Worm (Caenorhabditis elegans) whole organism, L4 larva: ENCODE measurements around the gene T04A6.3.

Source experiments
- R02D3.7 ChIP-seq: fragments of 150-350 bp; sonication (generic microtip); optimal IDR thresholded peaks from 3 replicates; lab custom pipeline; 2014; ENCODE audit warnings: missing biosample characterization, missing genetic modification characterization
- T20F7.1 ChIP-seq: fragments of 200-800 bp; sonication (Bioruptor generic); optimal IDR thresholded peaks from 2 replicates; lab custom pipeline; 2018; ENCODE audit warnings: mild to moderate bottlenecking, missing genetic modification characterization, missing compliant biosample characterization
- Y105C5A.15 ChIP-seq: fragments of 200-800 bp; sonication (Bioruptor generic); IDR thresholded peaks from 2 replicates; pipeline ENCODE4 v1.3.6; 2022; ENCODE audit warnings: missing genetic modification characterization, missing compliant biosample characterization
- Y48G9A.11 ChIP-seq: fragments of 200-800 bp; sonication (Bioruptor generic); IDR thresholded peaks from 2 replicates; pipeline ENCODE4 v1.3.6; 2022; ENCODE audit warnings: missing genetic modification reagents, missing genetic modification characterization, missing compliant biosample characterization
- Y5F2A.4 ChIP-seq: fragments of 200-800 bp; sonication (Bioruptor generic); optimal IDR thresholded peaks from 2 replicates; lab custom pipeline; 2018; ENCODE audit warnings: mild to moderate bottlenecking, missing genetic modification characterization, missing compliant biosample characterization
- Y75B8A.6 ChIP-seq: fragments of 200-800 bp; sonication (Bioruptor generic); IDR thresholded peaks from 2 replicates; pipeline ENCODE4 v1.3.6; 2022; ENCODE audit warnings: missing genetic modification reagents, missing genetic modification characterization, missing compliant biosample characterization
- aly-2 ChIP-seq: sonication (generic microtip); optimal IDR thresholded peaks from 2 replicates; lab custom pipeline; 2018; ENCODE audit warnings: missing biosample characterization, missing genetic modification characterization
- ama-1 ChIP-seq: fragments of 150-350 bp; optimal IDR thresholded peaks from 2 replicates; lab custom pipeline; 2014; ENCODE audit warnings: inconsistent platforms, mixed read lengths
- attf-4 ChIP-seq: sonication (generic microtip); optimal IDR thresholded peaks from 3 replicates; lab custom pipeline; 2017; ENCODE audit warnings: missing biosample characterization, missing genetic modification characterization
- ceh-20 ChIP-seq: fragments of 200-800 bp; sonication (Bioruptor generic); IDR thresholded peaks from 2 replicates; pipeline ENCODE4 v1.3.6; 2022; ENCODE audit warnings: missing genetic modification reagents, missing genetic modification characterization, missing compliant biosample characterization
- ceh-28 ChIP-seq: fragments of 150-350 bp; optimal IDR thresholded peaks from 2 replicates; lab custom pipeline; 2014; ENCODE audit warnings: missing biosample characterization, missing genetic modification reagents, missing genetic modification characterization
- cey-2 ChIP-seq: sonication (generic microtip); optimal IDR thresholded peaks from 3 replicates; lab custom pipeline; 2017; ENCODE audit warnings: missing genetic modification characterization, mild to moderate bottlenecking, missing compliant biosample characterization, antibody characterized with exemption, borderline replicate concordance; ENCODE audit not compliant: insufficient read depth
- ctbp-1 ChIP-seq: fragments of 200-800 bp; sonication (Bioruptor generic); IDR thresholded peaks from 2 replicates; pipeline ENCODE4 v1.3.6; 2022; ENCODE audit warnings: missing genetic modification reagents, missing genetic modification characterization, missing compliant biosample characterization
- daf-12 ChIP-seq: fragments of 150-350 bp; optimal IDR thresholded peaks from 2 replicates; lab custom pipeline; 2014; ENCODE audit warnings: missing biosample characterization, missing genetic modification reagents, missing genetic modification characterization
- daf-19 ChIP-seq: fragments of 200-800 bp; sonication (Bioruptor generic); conservative IDR thresholded peaks from 2 replicates; pipeline ENCODE4 v1.3.6; 2022; ENCODE audit warnings: missing genetic modification characterization, missing compliant biosample characterization
- dmd-6 ChIP-seq: fragments of 200-800 bp; sonication (Bioruptor generic); IDR thresholded peaks from 2 replicates; pipeline ENCODE4 v1.3.6; 2022; ENCODE audit warnings: missing genetic modification reagents, missing genetic modification characterization, missing compliant biosample characterization
- dmd-8 ChIP-seq: fragments of 200-800 bp; sonication (Bioruptor generic); IDR thresholded peaks from 2 replicates; pipeline ENCODE4 v1.3.6; 2022; ENCODE audit warnings: missing genetic modification characterization, missing compliant biosample characterization
- dpl-1 ChIP-seq: fragments of 150-350 bp; optimal IDR thresholded peaks from 2 replicates; lab custom pipeline; 2014; ENCODE audit warnings: missing biosample characterization, missing genetic modification reagents, missing genetic modification characterization
- duxl-1 ChIP-seq: sonication (generic microtip); optimal IDR thresholded peaks from 2 replicates; lab custom pipeline; 2016; ENCODE audit warnings: mild to moderate bottlenecking, missing genetic modification characterization, moderate library complexity, missing compliant biosample characterization; ENCODE audit not compliant: poor library complexity
- dve-1 ChIP-seq: sonication (generic microtip); optimal IDR thresholded peaks from 2 replicates; lab custom pipeline; 2017; ENCODE audit warnings: antibody characterized with exemption, mild to moderate bottlenecking, missing genetic modification characterization, missing compliant biosample characterization; ENCODE audit not compliant: insufficient read depth
- egl-27 ChIP-seq: sonication (generic microtip); optimal IDR thresholded peaks from 3 replicates; lab custom pipeline; 2017; ENCODE audit warnings: missing biosample characterization, missing genetic modification reagents, missing genetic modification characterization
- hlh-11 ChIP-seq: fragments of 200-800 bp; sonication (Bioruptor generic); optimal IDR thresholded peaks from 2 replicates; lab custom pipeline; 2018; ENCODE audit warnings: mild to moderate bottlenecking, missing genetic modification characterization, missing compliant biosample characterization
- lin-1 ChIP-seq: fragments of 200-800 bp; sonication (Bioruptor generic); IDR thresholded peaks from 2 replicates; pipeline ENCODE4 v1.3.6; 2022; ENCODE audit warnings: missing genetic modification reagents, missing genetic modification characterization, missing compliant biosample characterization
- lin-13 ChIP-seq: fragments of 150-350 bp; optimal IDR thresholded peaks from 2 replicates; lab custom pipeline; 2014; ENCODE audit warnings: missing biosample characterization, missing genetic modification reagents, missing genetic modification characterization
- lin-39 ChIP-seq: fragments of 150-350 bp; optimal IDR thresholded peaks from 2 replicates; lab custom pipeline; 2014; ENCODE audit warnings: missing biosample characterization, missing genetic modification reagents, missing genetic modification characterization
- lir-3 ChIP-seq: sonication (generic microtip); optimal IDR thresholded peaks from 2 replicates; lab custom pipeline; 2016; ENCODE audit warnings: mild to moderate bottlenecking, missing genetic modification characterization, missing compliant biosample characterization
- lsy-2 ChIP-seq, 2 experiments: fragments of 150-350 bp in 1 of 2; sonication (generic microtip) in 1 of 2; optimal IDR thresholded peaks; 2 replicates each; lab custom pipeline; 2014 to 2017; ENCODE audit warnings: missing biosample characterization in 2 of 2, missing genetic modification characterization in 2 of 2
- madf-9 ChIP-seq: fragments of 200-800 bp; sonication (Bioruptor generic); conservative IDR thresholded peaks from 2 replicates; pipeline ENCODE4 v1.3.6; 2022; ENCODE audit warnings: missing genetic modification reagents, missing genetic modification characterization, missing compliant biosample characterization
- mes-2 ChIP-seq: sonication (generic microtip); optimal IDR thresholded peaks from 2 replicates; lab custom pipeline; 2016; ENCODE audit warnings: missing genotype, mild to moderate bottlenecking, missing genetic modification characterization, missing compliant biosample characterization; ENCODE audit not compliant: poor library complexity, severe bottlenecking
- mxl-2 ChIP-seq: fragments of 200-800 bp; sonication (Bioruptor generic); conservative IDR thresholded peaks from 2 replicates; pipeline ENCODE4 v1.3.6; 2022; ENCODE audit warnings: missing genetic modification reagents, missing genetic modification characterization, missing compliant biosample characterization
- nhr-25 ChIP-seq: sonication (generic microtip); optimal IDR thresholded peaks from 2 replicates; lab custom pipeline; 2017; ENCODE audit warnings: missing genetic modification characterization, mild to moderate bottlenecking, missing compliant biosample characterization, antibody characterized with exemption, moderate library complexity, borderline replicate concordance; ENCODE audit not compliant: insufficient read depth
- nhr-42 ChIP-seq: fragments of 200-800 bp; sonication (Bioruptor generic); IDR thresholded peaks from 2 replicates; pipeline ENCODE4 v1.3.6; 2022; ENCODE audit warnings: missing genetic modification characterization, missing compliant biosample characterization
- nhr-6 ChIP-seq: fragments of 150-350 bp; optimal IDR thresholded peaks from 2 replicates; lab custom pipeline; 2014; ENCODE audit warnings: missing biosample characterization, missing genetic modification characterization
- nhr-77 ChIP-seq: fragments of 150-350 bp; optimal IDR thresholded peaks from 2 replicates; lab custom pipeline; 2014; ENCODE audit warnings: missing biosample characterization, missing genetic modification characterization
- pha-4 ChIP-seq, 2 experiments: fragments of 150-350 bp in 1 of 2; fragments of 200-800 bp in 1 of 2; sonication (Bioruptor generic) in 1 of 2; IDR thresholded peaks in 1 of 2; optimal IDR thresholded peaks in 1 of 2; 2 replicates each; pipeline versions ENCODE4 v1.3.6 to Lab custom; 2014 to 2022; ENCODE audit warnings: missing genetic modification characterization in 2 of 2, missing genetic modification reagents in 2 of 2, missing biosample characterization in 1 of 2, missing compliant biosample characterization in 1 of 2
- snpc-1.2 ChIP-seq: fragments of 200-800 bp; sonication (Bioruptor generic); IDR thresholded peaks from 2 replicates; pipeline ENCODE4 v1.3.6; 2022; ENCODE audit warnings: missing genetic modification reagents, missing genetic modification characterization, missing compliant biosample characterization
- snpc-4 ChIP-seq: fragments of 150-350 bp; optimal IDR thresholded peaks from 2 replicates; lab custom pipeline; 2014; ENCODE audit warnings: missing biosample characterization, missing genetic modification characterization
- spr-1 ChIP-seq: sonication (generic microtip); optimal IDR thresholded peaks from 2 replicates; lab custom pipeline; 2016; ENCODE audit warnings: mild to moderate bottlenecking, missing genetic modification characterization, missing compliant biosample characterization
- tra-1 ChIP-seq: fragments of 200-800 bp; sonication (Bioruptor generic); IDR thresholded peaks from 2 replicates; pipeline ENCODE4 v1.3.6; 2022; ENCODE audit warnings: missing genetic modification reagents, missing genetic modification characterization, missing compliant biosample characterization
- zfp-2 ChIP-seq: sonication (generic microtip); optimal IDR thresholded peaks from 2 replicates; lab custom pipeline; 2016; ENCODE audit warnings: mild to moderate bottlenecking, missing genetic modification characterization, missing compliant biosample characterization

T04A6.3 gene

ce11 chrIII:7584131-7584646 lies 23.9 kb downstream of the T04A6.3 start, which contains the start of gene cup-5:
TSS of gene cup-5 (plus strand) at chrIII:7584181.
- TF ChIP-seq madf-9 (GFP tag; lab: Robert Waterston, UW) (no peak), Y48G9A.11 (GFP tag; lab: Robert Waterston, UW) (no peak), ceh-20 (no peak), daf-19 (no peak), lin-39 (tag; lab: Kevin White, UChicago) (no peak), dve-1 (no peak), ctbp-1 (no peak), mes-2 (tag; lab: Kevin White, UChicago) (peak; percentile 77), nhr-6 (tag; lab: Kevin White, UChicago) (no peak), zfp-2 (tag; lab: Kevin White, UChicago) (no peak), nhr-42 (GFP tag; lab: Robert Waterston, UW) (no peak), dmd-8 (GFP tag; lab: Robert Waterston, UW) (no peak), spr-1 (no peak), mxl-2 (GFP tag; lab: Robert Waterston, UW) (no peak), dpl-1 (GFP tag; lab: Kevin White, UChicago) (peak; percentile 48), egl-27 (tag; lab: Kevin White, UChicago) (no peak), lin-13 (GFP tag; lab: Kevin White, UChicago) (no peak), aly-2 (tag; lab: Kevin White, UChicago) (no peak), ama-1 (lab: Kevin White, UChicago) (no peak), R02D3.7 (tag; lab: Kevin White, UChicago) (peak; percentile 79), lir-3 (tag; lab: Kevin White, UChicago) (no peak), nhr-25 (no peak), nhr-77 (tag; lab: Kevin White, UChicago) (no peak), hlh-11 (tag; lab: Kevin White, UChicago) (no peak), Y75B8A.6 (GFP tag; lab: Robert Waterston, UW) (no peak), pha-4 (GFP tag; IDR thresholded peaks at IDR 0.05; lab: Robert Waterston, UW) (no peak), pha-4 (tag; optimal IDR thresholded peaks at IDR 0.05; lab: Kevin White, UChicago) (peak; percentile 52), snpc-4 (tag; lab: Kevin White, UChicago) (no peak), cey-2 (tag; lab: Kevin White, UChicago) (no peak), daf-12 (tag; lab: Kevin White, UChicago) (no peak), tra-1 (no peak), ceh-28 (tag; lab: Kevin White, UChicago) (no peak), T20F7.1 (GFP tag; lab: Kevin White, UChicago) (peak; percentile 11), lsy-2 (tag; optimal IDR thresholded peaks at IDR 0.05; lab: Kevin White, UChicago) (no peak)

DNA sequence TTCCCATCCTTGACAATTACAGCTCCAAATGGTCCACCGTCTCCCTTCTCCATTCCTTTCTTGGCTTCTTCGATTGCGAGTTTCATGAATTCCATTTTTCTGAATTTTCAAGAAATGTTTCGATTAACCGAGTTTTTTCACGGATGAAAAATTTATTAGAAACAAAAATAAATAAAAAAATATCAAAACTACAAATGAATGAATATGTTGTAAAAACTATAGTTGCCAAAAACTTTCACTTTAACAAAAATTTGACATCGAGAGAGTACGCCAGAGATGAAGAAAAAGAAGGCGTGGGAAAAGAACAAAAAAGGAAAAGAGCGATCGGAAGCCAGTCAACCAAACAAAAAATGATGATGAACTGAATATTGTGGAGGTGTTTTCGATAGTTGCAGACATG lies 25.2 kb downstream of the T04A6.3 start, which contains the start of gene R13A5.10:
Gene R13A5.10 (minus strand): TSS at position 101 of the 400 bp plus-strand sequence.
- TF ChIP-seq duxl-1 = no peak
- no peak for TF ChIP-seq lin-1 (GFP tag; lab: Robert Waterston, UW)
- TF ChIP-seq dmd-6 = no peak
- no peak for TF ChIP-seq snpc-1.2 (GFP tag; lab: Robert Waterston, UW)
- no peak for TF ChIP-seq Y5F2A.4 (GFP tag; lab: Kevin White, UChicago)
- TF ChIP-seq lin-39 (tag; lab: Kevin White, UChicago) = no peak
- no peak for TF ChIP-seq Y105C5A.15 (GFP tag; lab: Robert Waterston, UW)
- TF ChIP-seq dmd-8 (GFP tag; lab: Robert Waterston, UW) = no peak
- no peak for TF ChIP-seq pha-4 (GFP tag; IDR thresholded peaks at IDR 0.05; lab: Robert Waterston, UW)
- no peak for TF ChIP-seq pha-4 (tag; optimal IDR thresholded peaks at IDR 0.05; lab: Kevin White, UChicago)
- no peak for TF ChIP-seq daf-12 (tag; lab: Kevin White, UChicago)
- no peak for TF ChIP-seq lsy-2 (tag; optimal IDR thresholded peaks at IDR 0.05; lab: Kevin White, UChicago)
- no peak for TF ChIP-seq ceh-20
- TF ChIP-seq attf-4 = no peak
- no peak for TF ChIP-seq nhr-6 (tag; lab: Kevin White, UChicago)
